Fruit fly (Drosophila melanogaster) whole organism, prepupa: Measurements from ENCODE around the gene CG34428.

Source experiments
- Blimp-1 ChIP-seq: fragments of 200-800 bp; sonication (Bioruptor generic); optimal IDR thresholded peaks from 3 replicates; lab custom pipeline; 2017; ENCODE audit warnings: missing biosample characterization, missing genetic modification characterization, mild to moderate bottlenecking, moderate library complexity, missing genetic modification reagents
- CG10669 ChIP-seq: fragments of 200-800 bp; sonication (Bioruptor generic); optimal IDR thresholded peaks from 3 replicates; lab custom pipeline; 2018; ENCODE audit warnings: missing biosample characterization, mild to moderate bottlenecking, missing genetic modification characterization, moderate library complexity
- CG11294 ChIP-seq: fragments of 200-800 bp; sonication (Bioruptor generic); IDR thresholded peaks from 2 replicates; pipeline ENCODE4 v1.3.6; 2022; ENCODE audit warnings: missing biosample characterization, missing genetic modification characterization
- CG1621 ChIP-seq: fragments of 200-800 bp; sonication (Bioruptor generic); optimal IDR thresholded peaks from 3 replicates; lab custom pipeline; 2018; ENCODE audit warnings: missing biosample characterization, mild to moderate bottlenecking, missing genetic modification characterization
- CG31627 ChIP-seq: fragments of 200-800 bp; sonication (Bioruptor generic); optimal IDR thresholded peaks from 3 replicates; lab custom pipeline; 2016; ENCODE audit warnings: missing biosample characterization, missing genetic modification characterization
- CG32006 ChIP-seq: fragments of 200-800 bp; sonication (Bioruptor generic); optimal IDR thresholded peaks from 3 replicates; lab custom pipeline; 2017; ENCODE audit warnings: missing biosample characterization, mild to moderate bottlenecking, missing genetic modification characterization
- CG3919 ChIP-seq: fragments of 200-800 bp; sonication (Bioruptor generic); optimal IDR thresholded peaks from 3 replicates; lab custom pipeline; 2016; ENCODE audit warnings: missing biosample characterization, missing genetic modification characterization
- CG4318 ChIP-seq: fragments of 200-800 bp; sonication (Bioruptor generic); optimal IDR thresholded peaks from 3 replicates; lab custom pipeline; 2017; ENCODE audit warnings: missing biosample characterization, mild to moderate bottlenecking, missing genetic modification characterization
- CG6163 ChIP-seq: fragments of 200-800 bp; sonication (Bioruptor generic); IDR thresholded peaks from 3 replicates; pipeline ENCODE4 v1.3.6; 2022; ENCODE audit warnings: missing biosample characterization, missing genetic modification characterization
- CG6276 ChIP-seq: fragments of 200-800 bp; sonication (Bioruptor generic); optimal IDR thresholded peaks from 2 replicates; lab custom pipeline; 2017; ENCODE audit warnings: missing biosample characterization, mild to moderate bottlenecking, missing genetic modification characterization
- CG6792 ChIP-seq: fragments of 200-800 bp; sonication (Bioruptor generic); optimal IDR thresholded peaks from 3 replicates; lab custom pipeline; 2016; ENCODE audit warnings: missing biosample characterization, missing genetic modification characterization
- CG6854 ChIP-seq: fragments of 200-800 bp; sonication (Bioruptor generic); optimal IDR thresholded peaks from 2 replicates; lab custom pipeline; 2017; ENCODE audit warnings: missing biosample characterization, mild to moderate bottlenecking, missing genetic modification characterization
- CG7368 ChIP-seq: fragments of 200-800 bp; sonication (Bioruptor generic); optimal IDR thresholded peaks from 3 replicates; lab custom pipeline; 2016; ENCODE audit warnings: missing biosample characterization, missing genetic modification characterization
- CG8119 ChIP-seq: fragments of 200-800 bp; sonication (Bioruptor generic); IDR thresholded peaks from 3 replicates; pipeline ENCODE4 v1.3.6; 2022; ENCODE audit warnings: missing biosample characterization, missing genetic modification characterization
- CG8319 ChIP-seq: fragments of 200-800 bp; sonication (Bioruptor generic); optimal IDR thresholded peaks from 3 replicates; lab custom pipeline; 2016; ENCODE audit warnings: missing biosample characterization, missing genetic modification characterization
- CG8632 ChIP-seq: fragments of 200-800 bp; sonication (Bioruptor generic); optimal IDR thresholded peaks from 3 replicates; lab custom pipeline; 2016; ENCODE audit warnings: missing biosample characterization, missing genetic modification characterization
- Eip75B ChIP-seq: fragments of 200-800 bp; sonication (Bioruptor generic); optimal IDR thresholded peaks from 3 replicates; lab custom pipeline; 2016; ENCODE audit warnings: missing biosample characterization, missing genetic modification characterization
- Eip78C ChIP-seq: fragments of 200-800 bp; sonication (Bioruptor generic); peaks from one replicate; lab custom pipeline; 2016; ENCODE audit warnings: missing biosample characterization, missing genetic modification characterization
- Eip93F ChIP-seq: fragments of 200-800 bp; sonication (Bioruptor generic); optimal IDR thresholded peaks from 2 replicates; lab custom pipeline; 2016; ENCODE audit warnings: missing biosample characterization, mild to moderate bottlenecking, missing genetic modification characterization
- Ets21C ChIP-seq: fragments of 200-800 bp; sonication (Bioruptor generic); optimal IDR thresholded peaks from 3 replicates; lab custom pipeline; 2016; ENCODE audit warnings: missing biosample characterization, missing genetic modification characterization
- Ets96B ChIP-seq: fragments of 200-800 bp; optimal IDR thresholded peaks from 2 replicates; lab custom pipeline; 2019; ENCODE audit warnings: missing biosample characterization, mild to moderate bottlenecking, missing genetic modification characterization, moderate library complexity
- Gug ChIP-seq: fragments of 200-800 bp; sonication (Bioruptor generic); IDR thresholded peaks from 2 replicates; pipeline ENCODE4 v1.3.6; 2022; ENCODE audit warnings: missing biosample characterization, missing genetic modification characterization
- Hr39 ChIP-seq: fragments of 200-800 bp; sonication (Bioruptor generic); optimal IDR thresholded peaks from 2 replicates; lab custom pipeline; 2016; ENCODE audit warnings: missing biosample characterization, missing genetic modification characterization
- Lpt ChIP-seq: fragments of 200-800 bp; sonication (Bioruptor generic); optimal IDR thresholded peaks from 3 replicates; lab custom pipeline; 2016; ENCODE audit warnings: missing biosample characterization, missing genetic modification characterization
- Met ChIP-seq: fragments of 200-800 bp; sonication (Bioruptor generic); optimal IDR thresholded peaks from 3 replicates; lab custom pipeline; 2016; ENCODE audit warnings: missing biosample characterization, missing genetic modification characterization
- OdsH ChIP-seq: fragments of 200-800 bp; sonication (Bioruptor generic); optimal IDR thresholded peaks from 3 replicates; lab custom pipeline; 2016; ENCODE audit warnings: missing biosample characterization, missing genetic modification characterization
- Sox102F ChIP-seq: fragments of 200-800 bp; sonication (Bioruptor generic); optimal IDR thresholded peaks from 2 replicates; lab custom pipeline; 2016; ENCODE audit warnings: missing biosample characterization, mild to moderate bottlenecking, missing genetic modification characterization
- Sox14 ChIP-seq: fragments of 200-800 bp; sonication (Bioruptor generic); optimal IDR thresholded peaks from 3 replicates; lab custom pipeline; 2016; ENCODE audit warnings: missing biosample characterization, missing genetic modification characterization
- Sox15 ChIP-seq: fragments of 200-800 bp; sonication (Bioruptor generic); optimal IDR thresholded peaks from 3 replicates; lab custom pipeline; 2016; ENCODE audit warnings: missing biosample characterization, missing genetic modification characterization
- acj6 ChIP-seq: fragments of 200-800 bp; sonication (Bioruptor generic); optimal IDR thresholded peaks from 3 replicates; lab custom pipeline; 2016; ENCODE audit warnings: missing biosample characterization, missing genetic modification characterization
- cyc ChIP-seq: fragments of 200-800 bp; sonication (Bioruptor generic); optimal IDR thresholded peaks from 3 replicates; lab custom pipeline; 2016; ENCODE audit warnings: missing biosample characterization, missing genetic modification characterization
- dac ChIP-seq: fragments of 200-800 bp; sonication (Bioruptor generic); optimal IDR thresholded peaks from 2 replicates; lab custom pipeline; 2017; ENCODE audit warnings: missing biosample characterization, mild to moderate bottlenecking, missing genetic modification characterization
- dsx ChIP-seq: fragments of 200-800 bp; optimal IDR thresholded peaks from 3 replicates; lab custom pipeline; 2019; ENCODE audit warnings: missing biosample characterization, mild to moderate bottlenecking, missing genetic modification characterization, moderate library complexity; ENCODE audit not compliant: poor library complexity, severe bottlenecking
- eg ChIP-seq: fragments of 200-800 bp; sonication (Bioruptor generic); IDR thresholded peaks from 3 replicates; pipeline ENCODE4 v1.3.6; 2022; ENCODE audit warnings: missing biosample characterization, missing genetic modification characterization
- esn ChIP-seq: fragments of 200-800 bp; sonication (Bioruptor generic); optimal IDR thresholded peaks from 2 replicates; lab custom pipeline; 2016; ENCODE audit warnings: missing biosample characterization, mild to moderate bottlenecking, missing genetic modification characterization, moderate library complexity
- fkh ChIP-seq: fragments of 200-800 bp; sonication (Bioruptor generic); optimal IDR thresholded peaks from 3 replicates; lab custom pipeline; 2017; ENCODE audit warnings: missing biosample characterization, mild to moderate bottlenecking, missing genetic modification characterization, moderate library complexity
- lz ChIP-seq: fragments of 200-800 bp; sonication (Bioruptor generic); optimal IDR thresholded peaks from 3 replicates; lab custom pipeline; 2016; ENCODE audit warnings: missing biosample characterization, missing genetic modification characterization
- net ChIP-seq: fragments of 200-800 bp; sonication (Bioruptor generic); optimal IDR thresholded peaks from 3 replicates; lab custom pipeline; 2016; ENCODE audit warnings: missing biosample characterization, missing genetic modification characterization
- pdm3 ChIP-seq: fragments of 200-800 bp; sonication (Bioruptor generic); optimal IDR thresholded peaks from 3 replicates; lab custom pipeline; 2016; ENCODE audit warnings: missing biosample characterization, missing genetic modification characterization
- spab ChIP-seq: fragments of 200-800 bp; sonication (Bioruptor generic); optimal IDR thresholded peaks from 2 replicates; lab custom pipeline; 2017; ENCODE audit warnings: missing biosample characterization, mild to moderate bottlenecking, missing genetic modification characterization, missing genetic modification reagents
- svp ChIP-seq: fragments of 200-800 bp; sonication (Bioruptor generic); peaks from one replicate; lab custom pipeline; 2016; ENCODE audit warnings: missing biosample characterization, missing genetic modification characterization
- topi ChIP-seq: fragments of 200-800 bp; sonication (Bioruptor generic); optimal IDR thresholded peaks from 3 replicates; lab custom pipeline; 2016; ENCODE audit warnings: missing biosample characterization, missing genetic modification characterization
- vri ChIP-seq: fragments of 200-800 bp; sonication (Bioruptor generic); optimal IDR thresholded peaks from 3 replicates; lab custom pipeline; 2016; ENCODE audit warnings: missing biosample characterization, mild to moderate bottlenecking, missing genetic modification characterization

CG34428 gene

DNA sequence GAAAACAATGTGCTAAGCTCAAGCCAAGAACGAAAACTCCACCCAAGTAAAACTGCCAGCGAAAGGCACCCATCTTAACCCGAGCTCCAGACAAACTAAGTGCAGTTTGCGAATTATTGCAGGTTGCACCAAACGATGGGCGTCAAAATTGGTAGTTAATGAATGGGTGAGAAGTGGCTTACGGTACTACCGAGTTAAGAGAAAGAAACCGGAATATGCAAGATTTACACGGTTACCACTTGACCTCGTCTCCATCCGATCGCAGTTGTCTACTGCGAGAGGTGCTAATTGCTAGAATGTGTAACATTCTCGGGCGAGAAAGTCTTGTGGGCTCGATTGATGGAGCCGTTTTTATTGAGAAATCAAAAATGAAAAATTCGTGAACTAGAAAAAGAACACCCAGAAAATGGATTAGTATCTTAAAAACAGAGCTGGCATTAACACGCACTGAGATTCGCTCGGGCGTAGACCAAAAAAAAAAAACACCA lies at the start of gene CG34428, which contains the start of gene CG14115:
CG34428 (plus strand) TSS at position 438 of the 488 bp plus-strand sequence.
CG14115 (minus strand) TSS at position 101 of the 488 bp plus-strand sequence.
- TF ChIP-seq CG32006 (no peak), CG6792 (GFP tag; lab: Kevin White, UChicago) (no peak), CG8632 (GFP tag; lab: Kevin White, UChicago) (no peak), Sox15 (GFP tag; lab: Kevin White, UChicago) (no peak), Met (GFP tag; lab: Kevin White, UChicago) (no peak), CG6163 (GFP tag; lab: Robert Waterston, UW) (no peak), cyc (GFP tag; lab: Kevin White, UChicago) (no peak), CG1621 (tag; lab: Kevin White, UChicago) (no peak), CG11294 (GFP tag; lab: Robert Waterston, UW) (no peak), Lpt (no peak), pdm3 (GFP tag; lab: Kevin White, UChicago) (no peak), Eip93F (GFP tag; lab: Kevin White, UChicago) (no peak), Eip75B (no peak), CG10669 (no peak), eg (GFP tag; lab: Robert Waterston, UW) (no peak), Gug (no peak), CG7368 (GFP tag; lab: Kevin White, UChicago) (no peak)

DNA sequence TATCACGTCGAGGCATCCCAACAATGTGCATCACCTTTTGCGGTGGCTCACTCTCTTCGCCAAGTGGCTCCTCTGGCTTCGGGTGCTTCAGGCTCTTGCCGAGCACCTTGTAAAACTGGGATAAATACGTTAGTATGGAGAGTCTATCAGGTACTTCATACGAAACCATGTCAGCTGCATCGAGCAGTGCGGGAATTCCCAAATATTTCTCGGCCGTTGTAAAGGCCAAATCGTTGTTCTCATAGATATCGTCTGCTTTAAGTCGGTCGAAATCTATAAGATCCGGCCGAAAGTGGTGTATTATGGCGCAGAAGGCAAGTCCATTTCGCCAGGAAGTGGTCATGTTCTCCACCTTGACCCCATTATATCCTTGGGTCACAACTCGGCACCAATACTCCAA lies 46.9 kb upstream of the CG34428 start:
- TF ChIP-seq pdm3 (GFP tag; lab: Kevin White, UChicago) (no peak), svp (GFP tag; lab: Kevin White, UChicago) (peak; percentile 67)
- TF ChIP-seq, all 60 proteins: peak for 1

dm6 chr3L:13015195-13015822 lies 46.2 kb upstream of the CG34428 start, which contains the start of gene MICAL-like:
TSS of gene MICAL-like (minus strand) at chr3L:13015332.
- peak; percentile 44 for TF ChIP-seq svp (GFP tag; lab: Kevin White, UChicago)
- no peak for TF ChIP-seq CG6276
- peak; percentile 46; the same call in 2 of the 3 replicates for TF ChIP-seq CG6163 (GFP tag; lab: Robert Waterston, UW)
- TF ChIP-seq Eip78C (GFP tag; lab: Kevin White, UChicago), result peak; percentile 52
- peak; percentile 28 for TF ChIP-seq Sox14
- TF ChIP-seq CG3919, result peak; percentile 38
- TF ChIP-seq Hr39, result peak; percentile 57
- TF ChIP-seq Sox15 (GFP tag; lab: Kevin White, UChicago), result no peak
- peak; percentile 56 for TF ChIP-seq CG31627 (GFP tag; lab: Kevin White, UChicago)
- TF ChIP-seq CG6792 (GFP tag; lab: Kevin White, UChicago), result no peak
- TF ChIP-seq OdsH, result peak; percentile 28
- TF ChIP-seq fkh (GFP tag; lab: Kevin White, UChicago), result peak; percentile 70
- TF ChIP-seq lz (GFP tag; lab: Kevin White, UChicago), result peak; percentile 24
- TF ChIP-seq acj6 (GFP tag; lab: Kevin White, UChicago), result no peak
- peak; percentile 6 for TF ChIP-seq esn (GFP tag; lab: Kevin White, UChicago)
- TF ChIP-seq Ets96B (tag; lab: Kevin White, UChicago), result peak; percentile 19
- TF ChIP-seq Ets21C (GFP tag; lab: Kevin White, UChicago), result peak; percentile 33

- TF ChIP-seq CG32006 (peak; percentile 84), Hr39 (peak; percentile 83), CG4318 (peak; percentile 70), Sox14 (peak; percentile 84), net (GFP tag; lab: Kevin White, UChicago) (peak; percentile 82), dac (peak; percentile 66), CG7368 (GFP tag; lab: Kevin White, UChicago) (peak; percentile 70), spab (peak; percentile 78), OdsH (peak; percentile 80), Blimp-1 (GFP tag; lab: Kevin White, UChicago) (peak; percentile 65), Lpt (peak; percentile 81), Sox102F (GFP tag; lab: Kevin White, UChicago) (peak; percentile 83), CG8632 (GFP tag; lab: Kevin White, UChicago) (peak; percentile 69), vri (peak; percentile 57), CG6854 (GFP tag; lab: Kevin White, UChicago) (peak; percentile 38), CG3919 (peak; percentile 91), CG8119 (GFP tag; lab: Robert Waterston, UW) (peak; percentile 86), CG1621 (tag; lab: Kevin White, UChicago) (peak; percentile 74), dsx (GFP tag; lab: Kevin White, UChicago) (peak; percentile 78), topi (GFP tag; lab: Kevin White, UChicago) (peak; percentile 84), CG8319 (GFP tag; lab: Kevin White, UChicago) (peak; percentile 71)
Measured at dm6 chr3L:13015823-13016465, 45.6 kb upstream of the CG34428 start, which contains the start of gene CG11267. TSS of gene CG11267 (plus strand) at chr3L:13016050.
